Worm (Caenorhabditis elegans) whole organism, L4 larva: ENCODE measurements around the gene T10G3.3.

Experiments used
- R02D3.7 ChIP-seq: fragments of 150-350 bp; sonication (generic microtip); optimal IDR thresholded peaks from 3 replicates; lab custom pipeline; 2014; ENCODE audit warnings: missing biosample characterization, missing genetic modification characterization
- T20F7.1 ChIP-seq: fragments of 200-800 bp; sonication (Bioruptor generic); optimal IDR thresholded peaks from 2 replicates; lab custom pipeline; 2018; ENCODE audit warnings: mild to moderate bottlenecking, missing genetic modification characterization, missing compliant biosample characterization
- arid-1 ChIP-seq: fragments of 200-800 bp; sonication (Bioruptor generic); conservative IDR thresholded peaks from 2 replicates; pipeline ENCODE4 v1.3.6; 2022; ENCODE audit warnings: missing genetic modification reagents, missing genetic modification characterization, missing compliant biosample characterization
- daf-12 ChIP-seq: fragments of 150-350 bp; optimal IDR thresholded peaks from 2 replicates; lab custom pipeline; 2014; ENCODE audit warnings: missing biosample characterization, missing genetic modification reagents, missing genetic modification characterization
- daf-16 ChIP-seq, 3 experiments: sonication (generic microtip); optimal IDR thresholded peaks; 2 replicates each; lab custom pipeline; 2016 to 2017; ENCODE audit warnings: missing genetic modification characterization in 3 of 3, missing genetic modification reagents in 3 of 3, mild to moderate bottlenecking in 2 of 3, missing compliant biosample characterization in 2 of 3, missing biosample characterization in 1 of 3, moderate library complexity in 1 of 3
- daf-19 ChIP-seq: fragments of 200-800 bp; sonication (Bioruptor generic); conservative IDR thresholded peaks from 2 replicates; pipeline ENCODE4 v1.3.6; 2022; ENCODE audit warnings: missing genetic modification characterization, missing compliant biosample characterization
- dmd-6 ChIP-seq: fragments of 200-800 bp; sonication (Bioruptor generic); IDR thresholded peaks from 2 replicates; pipeline ENCODE4 v1.3.6; 2022; ENCODE audit warnings: missing genetic modification reagents, missing genetic modification characterization, missing compliant biosample characterization
- dmd-9 ChIP-seq: fragments of 200-800 bp; sonication (Bioruptor generic); IDR thresholded peaks from 2 replicates; pipeline ENCODE4 v1.3.6; 2022; ENCODE audit warnings: missing genetic modification reagents, missing genetic modification characterization, missing compliant biosample characterization
- dpl-1 ChIP-seq: fragments of 150-350 bp; optimal IDR thresholded peaks from 2 replicates; lab custom pipeline; 2014; ENCODE audit warnings: missing biosample characterization, missing genetic modification reagents, missing genetic modification characterization
- dve-1 ChIP-seq: sonication (generic microtip); optimal IDR thresholded peaks from 2 replicates; lab custom pipeline; 2017; ENCODE audit warnings: antibody characterized with exemption, mild to moderate bottlenecking, missing genetic modification characterization, missing compliant biosample characterization; ENCODE audit not compliant: insufficient read depth
- fos-1 ChIP-seq: fragments of 150-350 bp; optimal IDR thresholded peaks from 2 replicates; lab custom pipeline; 2014; ENCODE audit warnings: missing biosample characterization, missing genetic modification characterization
- gei-8 ChIP-seq: fragments of 200-800 bp; sonication (Bioruptor generic); optimal IDR thresholded peaks from 2 replicates; lab custom pipeline; 2018; ENCODE audit warnings: mild to moderate bottlenecking, missing genetic modification characterization, missing compliant biosample characterization
- hif-1 ChIP-seq, 2 experiments: sonication (generic microtip); optimal IDR thresholded peaks; 2 replicates each; lab custom pipeline; 2016 to 2017; ENCODE audit warnings: missing compliant biosample characterization in 2 of 2, missing genetic modification characterization in 2 of 2, missing genetic modification reagents in 2 of 2, missing genotype in 2 of 2, mild to moderate bottlenecking in 1 of 2
- hlh-30 ChIP-seq: sonication (generic microtip); optimal IDR thresholded peaks from 2 replicates; lab custom pipeline; 2017; ENCODE audit warnings: antibody characterized with exemption, mild to moderate bottlenecking, missing genetic modification characterization, missing compliant biosample characterization; ENCODE audit not compliant: insufficient read depth
- hmg-1.1 ChIP-seq: fragments of 200-800 bp; sonication (Bioruptor generic); IDR thresholded peaks from 2 replicates; pipeline ENCODE4 v1.3.6; 2022; ENCODE audit warnings: missing genetic modification reagents, missing genetic modification characterization, missing compliant biosample characterization
- madf-9 ChIP-seq: fragments of 200-800 bp; sonication (Bioruptor generic); conservative IDR thresholded peaks from 2 replicates; pipeline ENCODE4 v1.3.6; 2022; ENCODE audit warnings: missing genetic modification reagents, missing genetic modification characterization, missing compliant biosample characterization
- mdl-1 ChIP-seq, 2 experiments: fragments of 150-350 bp in 1 of 2; sonication (generic microtip) in 1 of 2; optimal IDR thresholded peaks; 2 replicates each; lab custom pipeline; 2014 to 2017; ENCODE audit warnings: missing biosample characterization in 2 of 2, missing genetic modification characterization in 2 of 2
- mdt-29 ChIP-seq: fragments of 200-800 bp; sonication (Bioruptor generic); IDR thresholded peaks from 2 replicates; pipeline ENCODE4 v1.3.6; 2022; ENCODE audit warnings: missing genetic modification reagents, missing genetic modification characterization, missing compliant biosample characterization
- mes-2 ChIP-seq: sonication (generic microtip); optimal IDR thresholded peaks from 2 replicates; lab custom pipeline; 2016; ENCODE audit warnings: missing genotype, mild to moderate bottlenecking, missing genetic modification characterization, missing compliant biosample characterization; ENCODE audit not compliant: poor library complexity, severe bottlenecking
- nhr-102 ChIP-seq: sonication (generic microtip); optimal IDR thresholded peaks from 2 replicates; lab custom pipeline; 2016; ENCODE audit warnings: mild to moderate bottlenecking, missing genetic modification characterization, moderate library complexity, missing compliant biosample characterization
- nhr-11 ChIP-seq: fragments of 150-350 bp; optimal IDR thresholded peaks from 2 replicates; lab custom pipeline; 2014; ENCODE audit warnings: missing biosample characterization, missing genetic modification characterization
- nhr-111 ChIP-seq: fragments of 200-800 bp; sonication (Bioruptor generic); optimal IDR thresholded peaks from 2 replicates; lab custom pipeline; 2018; ENCODE audit warnings: mild to moderate bottlenecking, missing genetic modification characterization, missing compliant biosample characterization
- nhr-48 ChIP-seq: sonication (generic microtip); optimal IDR thresholded peaks from 2 replicates; lab custom pipeline; 2016; ENCODE audit warnings: mild to moderate bottlenecking, missing genetic modification characterization, missing compliant biosample characterization
- nhr-6 ChIP-seq: fragments of 150-350 bp; optimal IDR thresholded peaks from 2 replicates; lab custom pipeline; 2014; ENCODE audit warnings: missing biosample characterization, missing genetic modification characterization
- nhr-77 ChIP-seq: fragments of 150-350 bp; optimal IDR thresholded peaks from 2 replicates; lab custom pipeline; 2014; ENCODE audit warnings: missing biosample characterization, missing genetic modification characterization
- php-3 ChIP-seq: fragments of 200-800 bp; sonication (Bioruptor generic); IDR thresholded peaks from 2 replicates; pipeline ENCODE4 v1.3.6; 2022; ENCODE audit warnings: missing genetic modification reagents, missing genetic modification characterization, missing compliant biosample characterization
- rbr-2 ChIP-seq: sonication (generic microtip); optimal IDR thresholded peaks from 2 replicates; lab custom pipeline; 2016; ENCODE audit warnings: missing genotype, missing genetic modification characterization, missing compliant biosample characterization
- set-16 ChIP-seq: fragments of 200-800 bp; sonication (Bioruptor generic); IDR thresholded peaks from 2 replicates; pipeline ENCODE4 v1.3.6; 2022; ENCODE audit warnings: missing genetic modification reagents, missing genetic modification characterization, missing compliant biosample characterization
- snpc-1.2 ChIP-seq: fragments of 200-800 bp; sonication (Bioruptor generic); IDR thresholded peaks from 2 replicates; pipeline ENCODE4 v1.3.6; 2022; ENCODE audit warnings: missing genetic modification reagents, missing genetic modification characterization, missing compliant biosample characterization
- spr-1 ChIP-seq: sonication (generic microtip); optimal IDR thresholded peaks from 2 replicates; lab custom pipeline; 2016; ENCODE audit warnings: mild to moderate bottlenecking, missing genetic modification characterization, missing compliant biosample characterization
- tra-1 ChIP-seq: fragments of 200-800 bp; sonication (Bioruptor generic); IDR thresholded peaks from 2 replicates; pipeline ENCODE4 v1.3.6; 2022; ENCODE audit warnings: missing genetic modification reagents, missing genetic modification characterization, missing compliant biosample characterization
- zag-1 ChIP-seq: fragments of 150-350 bp; optimal IDR thresholded peaks from 2 replicates; lab custom pipeline; 2014; ENCODE audit warnings: missing biosample characterization, missing genetic modification characterization

Gene T10G3.3

DNA sequence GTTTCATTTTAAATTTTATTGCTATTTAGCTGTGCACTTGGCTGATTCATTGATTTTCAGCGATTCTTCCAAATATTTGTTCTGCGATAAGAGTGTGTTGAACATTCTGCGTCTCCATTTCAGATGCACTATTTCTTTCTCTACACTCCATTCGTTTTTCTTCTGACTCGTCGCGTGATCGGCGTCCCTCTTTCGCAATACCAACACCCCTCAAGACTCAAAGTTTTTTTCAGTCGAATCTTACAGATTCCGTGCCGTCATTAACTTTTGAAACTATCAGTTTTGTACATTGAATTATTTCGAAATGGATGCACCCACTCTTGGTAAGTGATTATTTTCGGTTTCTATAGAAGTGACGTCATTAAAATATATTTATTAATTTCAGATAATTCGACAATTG is 27.0 kb downstream of the T10G3.3 start, which contains the start of gene frm-10 (continued):
- TF ChIP-seq nhr-102 (peak; percentile 47), hmg-1.1 (peak; percentile 66; the same call in 1 of the 2 replicates), nhr-6 (tag; lab: Kevin White, UChicago) (peak; percentile 88), spr-1 (tag; lab: Kevin White, UChicago) (peak; percentile 11), dmd-9 (no peak), mdt-29 (GFP tag; lab: Robert Waterston, UW) (0 out of 2 replicates have a peak, but pooled peaks have one; percentile 49), dpl-1 (GFP tag; lab: Kevin White, UChicago) (peak; percentile 25), snpc-1.2 (no peak), mdl-1 (tag; optimal IDR thresholded peaks at IDR 0.05; lab: Kevin White, UChicago) (peak in 1 of 2 experiments; percentile 75), hlh-30 (peak; percentile 97), gei-8 (no peak), mes-2 (peak; percentile 75), R02D3.7 (tag; lab: Kevin White, UChicago) (no peak), hif-1 (tag; optimal IDR thresholded peaks at IDR 0.05; lab: Kevin White, UChicago) (peak in 1 of 2 experiments; percentile 76), daf-12 (tag; lab: Kevin White, UChicago) (no peak), daf-16 (GFP tag; optimal IDR thresholded peaks at IDR 0.05; lab: Kevin White, UChicago) (no peak), daf-16 (tag; optimal IDR thresholded peaks at IDR 0.05; lab: Kevin White, UChicago) (peak; percentile 81), dmd-6 (GFP tag; lab: Robert Waterston, UW) (peak; percentile 84), arid-1 (GFP tag; lab: Robert Waterston, UW) (0 out of 2 replicates have a peak, but pooled peaks have one; percentile 28), rbr-2 (tag; lab: Kevin White, UChicago) (peak; percentile 41), nhr-111 (GFP tag; lab: Kevin White, UChicago) (no peak), nhr-48 (peak; percentile 77), T20F7.1 (GFP tag; lab: Kevin White, UChicago) (peak; percentile 80), php-3 (peak; percentile 95), nhr-77 (tag; lab: Kevin White, UChicago) (peak; percentile 36), nhr-11 (tag; lab: Kevin White, UChicago) (peak; percentile 45), tra-1 (0 out of 2 replicates have a peak, but pooled peaks have one; percentile 48)

- TF ChIP-seq hlh-30 (peak; percentile 8), rbr-2 (tag; lab: Kevin White, UChicago) (peak; percentile 3), daf-19 (GFP tag; lab: Robert Waterston, UW) (no peak), T20F7.1 (GFP tag; lab: Kevin White, UChicago) (peak; percentile 0), zag-1 (tag; lab: Kevin White, UChicago) (no peak), dve-1 (tag; lab: Kevin White, UChicago) (peak; percentile 8), dmd-6 (GFP tag; lab: Robert Waterston, UW) (no peak), daf-16 (GFP tag; optimal IDR thresholded peaks at IDR 0.05; lab: Kevin White, UChicago) (no peak), daf-16 (tag; optimal IDR thresholded peaks at IDR 0.05; lab: Kevin White, UChicago) (no peak), mes-2 (peak; percentile 53), dpl-1 (GFP tag; lab: Kevin White, UChicago) (peak; percentile 11), nhr-6 (tag; lab: Kevin White, UChicago) (peak; percentile 19)
- TF ChIP-seq, all 104 proteins: peak for 7
These were observed 30.7 kb downstream of the T10G3.3 start, which contains the start of gene bath-39 for ce11 chrV:13459323-13459722. Gene bath-39, plus strand, starts transcription at chrV:13459459.

- TF ChIP-seq dpl-1 (GFP tag; lab: Kevin White, UChicago) (peak; percentile 35), nhr-6 (tag; lab: Kevin White, UChicago) (peak; percentile 52), set-16 (GFP tag; lab: Robert Waterston, UW) (no peak)
- TF ChIP-seq, all 104 proteins: peak for 2
These were observed 32.1 kb downstream of the T10G3.3 start, which contains the start of gene F25H9.2 for ce11 chrV:13457858-13458257. Gene F25H9.2, plus strand, starts transcription at chrV:13458083.

- no peak for TF ChIP-seq fos-1 (tag; lab: Kevin White, UChicago)
- TF ChIP-seq madf-9, result no peak
These were observed 34.6 kb downstream of the T10G3.3 start, which contains the start of gene lurp-3 for ce11 chrV:13455448-13455847. Gene lurp-3, plus strand, starts transcription at chrV:13455748.
